Fruit fly (Drosophila melanogaster) whole organism, embryonic: Measurements from ENCODE around the gene papi.

Source experiments
- Asciz ChIP-seq: fragments of 200-800 bp; sonication (Bioruptor generic); optimal IDR thresholded peaks from 2 replicates; lab custom pipeline; 2017; ENCODE audit warnings: missing biosample characterization, mild to moderate bottlenecking, missing genetic modification characterization, missing genetic modification reagents
- CG10431 ChIP-seq: fragments of 200-800 bp; sonication (Bioruptor generic); optimal IDR thresholded peaks from 3 replicates; lab custom pipeline; 2018; ENCODE audit warnings: missing biosample characterization, mild to moderate bottlenecking, missing genetic modification characterization
- CG10959 ChIP-seq: fragments of 200-800 bp; sonication (Bioruptor generic); IDR thresholded peaks from 2 replicates; pipeline ENCODE4 v1.3.6; 2022; ENCODE audit warnings: missing biosample characterization, missing genetic modification characterization
- CG11696 ChIP-seq: fragments of 200-800 bp; sonication (Bioruptor generic); IDR thresholded peaks from 2 replicates; pipeline ENCODE4 v1.3.6; 2022; ENCODE audit warnings: missing biosample characterization, missing genetic modification characterization
- CG12299 ChIP-seq: fragments of 200-800 bp; sonication (Bioruptor generic); optimal IDR thresholded peaks from 2 replicates; lab custom pipeline; 2018; ENCODE audit warnings: missing biosample characterization, mild to moderate bottlenecking, missing genetic modification characterization
- CG1233 ChIP-seq: fragments of 200-800 bp; sonication (Bioruptor generic); optimal IDR thresholded peaks from 4 replicates; lab custom pipeline; 2018; ENCODE audit warnings: missing biosample characterization, mild to moderate bottlenecking, missing genetic modification characterization
- CG16863 ChIP-seq: fragments of 200-800 bp; sonication (Bioruptor generic); optimal IDR thresholded peaks from 3 replicates; lab custom pipeline; 2016; ENCODE audit warnings: missing biosample characterization, missing genetic modification characterization
- CG18262 ChIP-seq: fragments of 200-800 bp; optimal IDR thresholded peaks from 3 replicates; lab custom pipeline; 2019; ENCODE audit warnings: missing biosample characterization, mild to moderate bottlenecking, missing genetic modification characterization, moderate library complexity
- CG2712 ChIP-seq: fragments of 200-800 bp; optimal IDR thresholded peaks from 3 replicates; lab custom pipeline; 2019; ENCODE audit warnings: missing biosample characterization, mild to moderate bottlenecking, missing genetic modification characterization, moderate library complexity
- CG2889 ChIP-seq: fragments of 200-800 bp; sonication (Bioruptor generic); IDR thresholded peaks from 3 replicates; pipeline ENCODE4 v1.3.6; 2022; ENCODE audit warnings: missing biosample characterization, missing genetic modification characterization
- CG30403 ChIP-seq: fragments of 200-800 bp; sonication (Bioruptor generic); optimal IDR thresholded peaks from 3 replicates; lab custom pipeline; 2016; ENCODE audit warnings: missing biosample characterization, missing genetic modification characterization
- CG42726 ChIP-seq: fragments of 200-800 bp; sonication (Bioruptor generic); IDR thresholded peaks from 2 replicates; pipeline ENCODE4 v1.3.6; 2022; ENCODE audit warnings: missing biosample characterization, missing genetic modification characterization; ENCODE audit not compliant: partially characterized antibody
- CG4730 ChIP-seq: fragments of 200-800 bp; sonication (Bioruptor generic); IDR thresholded peaks from 2 replicates; pipeline ENCODE4 v1.3.6; 2022; ENCODE audit warnings: missing biosample characterization, missing genetic modification characterization
- CG5245 ChIP-seq: fragments of 200-800 bp; sonication (Bioruptor generic); optimal IDR thresholded peaks from 3 replicates; lab custom pipeline; 2016; ENCODE audit warnings: missing biosample characterization, missing genetic modification characterization
- CG6791 ChIP-seq: fragments of 200-800 bp; sonication (Bioruptor generic); IDR thresholded peaks from 3 replicates; pipeline ENCODE4 v1.3.6; 2022; ENCODE audit warnings: missing biosample characterization, missing genetic modification characterization; ENCODE audit not compliant: partially characterized antibody
- CG6813 ChIP-seq: fragments of 200-800 bp; sonication (Bioruptor generic); optimal IDR thresholded peaks from 2 replicates; lab custom pipeline; 2017; ENCODE audit warnings: missing biosample characterization, missing genetic modification characterization, mild to moderate bottlenecking, moderate library complexity, missing genetic modification reagents
- CG7372 ChIP-seq: fragments of 200-800 bp; sonication (Bioruptor generic); IDR thresholded peaks from 2 replicates; pipeline ENCODE4 v1.3.6; 2022; ENCODE audit warnings: missing biosample characterization, missing genetic modification characterization
- CG7963 ChIP-seq: fragments of 200-800 bp; sonication (Bioruptor generic); IDR thresholded peaks from 3 replicates; pipeline ENCODE4 v1.3.6; 2022; ENCODE audit warnings: missing biosample characterization, missing genetic modification characterization; ENCODE audit not compliant: partially characterized antibody
- Dek ChIP-seq: fragments of 200-800 bp; sonication (Bioruptor generic); optimal IDR thresholded peaks from 3 replicates; lab custom pipeline; 2019; ENCODE audit warnings: missing biosample characterization, mild to moderate bottlenecking, missing genetic modification characterization, moderate library complexity
- Dip3 ChIP-seq: fragments of 200-800 bp; sonication (Bioruptor generic); optimal IDR thresholded peaks from 3 replicates; lab custom pipeline; 2016; ENCODE audit warnings: missing biosample characterization, missing genetic modification characterization
- Dref ChIP-seq: fragments of 200-800 bp; sonication (Bioruptor generic); IDR thresholded peaks from 2 replicates; pipeline ENCODE4 v1.3.6; 2022; ENCODE audit warnings: missing biosample characterization, missing genetic modification characterization
- Hey ChIP-seq: fragments of 200-800 bp; sonication (Bioruptor generic); optimal IDR thresholded peaks from 3 replicates; lab custom pipeline; 2018; ENCODE audit warnings: missing biosample characterization, mild to moderate bottlenecking, missing genetic modification characterization
- HmgD ChIP-seq: fragments of 200-800 bp; sonication (Bioruptor generic); optimal IDR thresholded peaks from 3 replicates; lab custom pipeline; 2016; ENCODE audit warnings: missing biosample characterization, missing genetic modification characterization
- HmgZ ChIP-seq: fragments of 200-800 bp; sonication (Bioruptor generic); optimal IDR thresholded peaks from 2 replicates; lab custom pipeline; 2018; ENCODE audit warnings: missing biosample characterization, mild to moderate bottlenecking, missing genetic modification characterization
- Meics ChIP-seq: fragments of 200-800 bp; sonication (Bioruptor generic); optimal IDR thresholded peaks from 2 replicates; lab custom pipeline; 2017; ENCODE audit warnings: missing biosample characterization, mild to moderate bottlenecking, missing genetic modification characterization
- NC2β ChIP-seq: fragments of 200-800 bp; sonication (Bioruptor generic); optimal IDR thresholded peaks from 2 replicates; lab custom pipeline; 2016; ENCODE audit warnings: missing biosample characterization, missing genetic modification characterization
- Poxn ChIP-seq: fragments of 200-800 bp; sonication (Bioruptor generic); IDR thresholded peaks from 2 replicates; pipeline ENCODE4 v1.3.6; 2022; ENCODE audit warnings: missing biosample characterization, missing genetic modification characterization
- Rfx ChIP-seq: fragments of 200-800 bp; sonication (Bioruptor generic); IDR thresholded peaks from 2 replicates; pipeline ENCODE4 v1.3.6; 2022; ENCODE audit warnings: missing biosample characterization, missing genetic modification characterization
- Rx ChIP-seq: fragments of 200-800 bp; sonication (Bioruptor generic); IDR thresholded peaks from 2 replicates; pipeline ENCODE4 v1.3.6; 2022; ENCODE audit warnings: missing biosample characterization, missing genetic modification characterization
- bigmax ChIP-seq: fragments of 200-800 bp; sonication (Bioruptor generic); optimal IDR thresholded peaks from 2 replicates; lab custom pipeline; 2018; ENCODE audit warnings: missing biosample characterization, mild to moderate bottlenecking, missing genetic modification characterization
- cas ChIP-seq: fragments of 200-800 bp; sonication (Bioruptor generic); IDR thresholded peaks from 2 replicates; pipeline ENCODE4 v1.3.6; 2022; ENCODE audit warnings: missing biosample characterization, missing genetic modification characterization
- disco-r ChIP-seq: fragments of 200-800 bp; sonication (Bioruptor generic); optimal IDR thresholded peaks from 2 replicates; lab custom pipeline; 2016; ENCODE audit warnings: missing biosample characterization, missing genetic modification characterization
- esg ChIP-seq: fragments of 200-800 bp; sonication (Bioruptor generic); conservative IDR thresholded peaks from 2 replicates; pipeline ENCODE4 v1.3.6; 2022; ENCODE audit warnings: missing biosample characterization, missing genetic modification characterization
- eyg ChIP-seq: fragments of 200-800 bp; sonication (Bioruptor generic); optimal IDR thresholded peaks from 3 replicates; lab custom pipeline; 2016; ENCODE audit warnings: missing biosample characterization, missing genetic modification characterization
- fu2 ChIP-seq: fragments of 200-800 bp; sonication (Bioruptor generic); optimal IDR thresholded peaks from 2 replicates; lab custom pipeline; 2016; ENCODE audit warnings: missing biosample characterization, missing genetic modification characterization
- grau ChIP-seq: fragments of 200-800 bp; optimal IDR thresholded peaks from 3 replicates; lab custom pipeline; 2019; ENCODE audit warnings: missing biosample characterization, mild to moderate bottlenecking, missing genetic modification characterization, moderate library complexity
- gro ChIP-seq: fragments of 200-800 bp; sonication (Bioruptor generic); optimal IDR thresholded peaks from 2 replicates; lab custom pipeline; 2016; ENCODE audit warnings: missing biosample characterization, missing genetic modification characterization
- hb ChIP-seq: fragments of 200-800 bp; sonication (Bioruptor generic); IDR thresholded peaks from 3 replicates; pipeline ENCODE4 v1.3.6; 2022; ENCODE audit warnings: missing biosample characterization, missing genetic modification characterization; ENCODE audit not compliant: partially characterized antibody
- jing ChIP-seq: fragments of 200-800 bp; sonication (Bioruptor generic); optimal IDR thresholded peaks from 2 replicates; lab custom pipeline; 2018; ENCODE audit warnings: missing biosample characterization, mild to moderate bottlenecking, missing genetic modification characterization
- mirr ChIP-seq: fragments of 200-800 bp; sonication (Bioruptor generic); optimal IDR thresholded peaks from 3 replicates; lab custom pipeline; 2018; ENCODE audit warnings: missing biosample characterization, mild to moderate bottlenecking, missing genetic modification characterization
- run ChIP-seq: fragments of 200-800 bp; sonication (Bioruptor generic); optimal IDR thresholded peaks from 3 replicates; lab custom pipeline; 2018; ENCODE audit warnings: missing biosample characterization, mild to moderate bottlenecking, missing genetic modification characterization
- sens ChIP-seq: fragments of 200-800 bp; sonication (Bioruptor generic); peaks from one replicate; lab custom pipeline; 2016; ENCODE audit warnings: missing biosample characterization, missing genetic modification characterization
- sisA ChIP-seq: fragments of 200-800 bp; sonication (Bioruptor generic); IDR thresholded peaks from 2 replicates; pipeline ENCODE4 v1.3.6; 2022; ENCODE audit warnings: missing biosample characterization, missing genetic modification characterization
- slou ChIP-seq: fragments of 200-800 bp; sonication (Bioruptor generic); optimal IDR thresholded peaks from 3 replicates; lab custom pipeline; 2016; ENCODE audit warnings: missing biosample characterization, missing genetic modification characterization
- sqz ChIP-seq: fragments of 200-800 bp; sonication (Bioruptor generic); optimal IDR thresholded peaks from 3 replicates; lab custom pipeline; 2018; ENCODE audit warnings: missing biosample characterization, mild to moderate bottlenecking, missing genetic modification characterization
- twi ChIP-seq: fragments of 200-800 bp; optimal IDR thresholded peaks from 2 replicates; lab custom pipeline; 2019; ENCODE audit warnings: missing biosample characterization, mild to moderate bottlenecking, missing genetic modification characterization, moderate library complexity
- vfl ChIP-seq: fragments of 200-800 bp; sonication (Bioruptor generic); optimal IDR thresholded peaks from 2 replicates; lab custom pipeline; 2016; ENCODE audit warnings: missing biosample characterization, missing genetic modification characterization
- wor ChIP-seq: fragments of 200-800 bp; sonication (Bioruptor generic); IDR thresholded peaks from 2 replicates; pipeline ENCODE4 v1.3.6; 2022; ENCODE audit warnings: missing biosample characterization, missing genetic modification characterization
- zfh2 ChIP-seq: fragments of 200-800 bp; sonication (Bioruptor generic); optimal IDR thresholded peaks from 2 replicates; lab custom pipeline; 2016; ENCODE audit warnings: missing biosample characterization, missing genetic modification characterization

Gene papi

dm6 chr2L:2226259-2227121 lies 5.9 kb downstream of the papi start, which contains the start of the genes CG15387 and sau (continued):
- TF ChIP-seq HmgD (GFP tag; lab: Kevin White, UChicago) (peak; percentile 59), CG10431 (peak; percentile 67), twi (peak; percentile 78), fu2 (GFP tag; lab: Kevin White, UChicago) (peak; percentile 91), grau (tag; lab: Kevin White, UChicago) (peak; percentile 86), vfl (GFP tag; lab: Kevin White, UChicago) (peak; percentile 86), Hey (tag; lab: Kevin White, UChicago) (peak; percentile 33), CG10959 (GFP tag; lab: Robert Waterston, UW) (peak; percentile 65), sisA (GFP tag; lab: Robert Waterston, UW) (peak; percentile 83), zfh2 (GFP tag; lab: Kevin White, UChicago) (peak; percentile 93), CG1233 (peak; percentile 82), jing (GFP tag; lab: Kevin White, UChicago) (peak; percentile 9), CG30403 (GFP tag; lab: Kevin White, UChicago) (peak; percentile 94), Dip3 (GFP tag; lab: Kevin White, UChicago) (peak; percentile 90), Dref (GFP tag; lab: Robert Waterston, UW) (peak; percentile 49), hb (GFP tag; lab: Robert Waterston, UW) (peak; percentile 81), CG6791 (GFP tag; lab: Robert Waterston, UW) (peak; percentile 84), CG2889 (GFP tag; lab: Robert Waterston, UW) (peak; percentile 79), CG7963 (GFP tag; lab: Robert Waterston, UW) (peak; percentile 77; the same call in 2 of the 3 replicates), CG18262 (tag; lab: Kevin White, UChicago) (peak; percentile 83), gro (GFP tag; lab: Kevin White, UChicago) (peak; percentile 93), eyg (GFP tag; lab: Kevin White, UChicago) (peak; percentile 82), sens (peak; percentile 99), disco-r (peak; percentile 84), Asciz (GFP tag; lab: Kevin White, UChicago) (peak; percentile 76), Dek (peak; percentile 76), esg (GFP tag; lab: Robert Waterston, UW) (peak; percentile 71), Rx (GFP tag; lab: Robert Waterston, UW) (peak; percentile 66), Meics (GFP tag; lab: Kevin White, UChicago) (peak; percentile 86), wor (GFP tag; lab: Robert Waterston, UW) (peak; percentile 64), slou (GFP tag; lab: Kevin White, UChicago) (peak; percentile 88), CG16863 (peak; percentile 92), CG7372 (peak; percentile 83), CG2712 (peak; percentile 89), Rfx (GFP tag; lab: Robert Waterston, UW) (peak; percentile 89), HmgZ (peak; percentile 93), mirr (GFP tag; lab: Kevin White, UChicago) (peak; percentile 81), cas (GFP tag; lab: Robert Waterston, UW) (peak; percentile 78; the same call in 1 of the 2 replicates), CG42726 (peak; percentile 70; the same call in 1 of the 2 replicates), CG12299 (tag; lab: Kevin White, UChicago) (peak; percentile 86), NC2β (peak; percentile 90), CG5245 (GFP tag; lab: Kevin White, UChicago) (peak; percentile 71), bigmax (GFP tag; lab: Kevin White, UChicago) (no peak), Poxn (GFP tag; lab: Robert Waterston, UW) (peak; percentile 41; the same call in 1 of the 2 replicates), run (tag; lab: Kevin White, UChicago) (peak; percentile 8), CG6813 (peak; percentile 58), sqz (peak; percentile 65), CG4730 (GFP tag; lab: Robert Waterston, UW) (peak; percentile 66), CG11696 (GFP tag; lab: Robert Waterston, UW) (no peak)
